Worm (Caenorhabditis elegans) whole organism, late embryonic: ENCODE measurements around the gene gldi-11.

Source experiments
- C08G9.2 ChIP-seq: sonication (generic microtip); optimal IDR thresholded peaks from 2 replicates; lab custom pipeline; 2016; ENCODE audit warnings: mild to moderate bottlenecking, missing genetic modification characterization, moderate library complexity, missing compliant biosample characterization
- Y22D7AL.16 ChIP-seq: sonication (generic microtip); optimal IDR thresholded peaks from 2 replicates; lab custom pipeline; 2016; ENCODE audit warnings: missing genetic modification characterization, missing compliant biosample characterization
- ceh-14 ChIP-seq: sonication (generic microtip); optimal IDR thresholded peaks from 2 replicates; lab custom pipeline; 2016; ENCODE audit warnings: missing genotype, missing genetic modification characterization, missing compliant biosample characterization
- ceh-18 ChIP-seq: sonication (generic microtip); optimal IDR thresholded peaks from 2 replicates; lab custom pipeline; 2016; ENCODE audit warnings: missing genetic modification characterization, missing compliant biosample characterization
- ceh-19 ChIP-seq: fragments of 200-800 bp; sonication (Bioruptor generic); optimal IDR thresholded peaks from 2 replicates; lab custom pipeline; 2018; ENCODE audit warnings: mild to moderate bottlenecking, missing genetic modification characterization, missing compliant biosample characterization
- ceh-2 ChIP-seq: sonication (generic microtip); optimal IDR thresholded peaks from 2 replicates; lab custom pipeline; 2016; ENCODE audit warnings: missing genotype, missing genetic modification characterization, missing compliant biosample characterization
- ceh-22 ChIP-seq: sonication (generic microtip); optimal IDR thresholded peaks from 2 replicates; lab custom pipeline; 2017; ENCODE audit warnings: missing biosample characterization, missing genetic modification characterization
- ceh-24 ChIP-seq: sonication (generic microtip); optimal IDR thresholded peaks from 2 replicates; lab custom pipeline; 2016; ENCODE audit warnings: mild to moderate bottlenecking, missing genetic modification characterization, missing compliant biosample characterization
- ceh-30 ChIP-seq: fragments of 150-350 bp; optimal IDR thresholded peaks from 2 replicates; lab custom pipeline; 2014; ENCODE audit warnings: missing biosample characterization, missing genetic modification characterization
- ceh-31 ChIP-seq: sonication (generic microtip); optimal IDR thresholded peaks from 2 replicates; lab custom pipeline; 2016; ENCODE audit warnings: missing genetic modification characterization, missing compliant biosample characterization
- ceh-34 ChIP-seq: sonication (generic microtip); optimal IDR thresholded peaks from 2 replicates; lab custom pipeline; 2016; ENCODE audit warnings: mild to moderate bottlenecking, missing genetic modification characterization, missing compliant biosample characterization
- ceh-45 ChIP-seq: fragments of 200-800 bp; sonication (Bioruptor generic); IDR thresholded peaks from 2 replicates; pipeline ENCODE4 v1.3.6; 2022; ENCODE audit warnings: missing genetic modification reagents, missing genetic modification characterization, missing compliant biosample characterization
- ceh-48 ChIP-seq: sonication (generic microtip); optimal IDR thresholded peaks from 2 replicates; lab custom pipeline; 2016; ENCODE audit warnings: missing genetic modification characterization, inconsistent platforms, missing compliant biosample characterization
- elt-2 ChIP-seq: sonication (generic microtip); optimal IDR thresholded peaks from 2 replicates; lab custom pipeline; 2016; ENCODE audit warnings: missing genetic modification reagents, missing genetic modification characterization, missing compliant biosample characterization
- elt-4 ChIP-seq: sonication (generic microtip); optimal IDR thresholded peaks from 2 replicates; lab custom pipeline; 2016; ENCODE audit warnings: missing genetic modification characterization, missing compliant biosample characterization
- eyg-1 ChIP-seq: sonication (generic microtip); optimal IDR thresholded peaks from 2 replicates; lab custom pipeline; 2016; ENCODE audit warnings: missing genotype, missing genetic modification characterization, missing compliant biosample characterization
- fax-1 ChIP-seq: sonication (generic microtip); optimal IDR thresholded peaks from 2 replicates; lab custom pipeline; 2016; ENCODE audit warnings: missing genotype, missing genetic modification characterization, missing compliant biosample characterization
- fkh-10 ChIP-seq: fragments of 150-350 bp; optimal IDR thresholded peaks from 2 replicates; lab custom pipeline; 2014; ENCODE audit warnings: missing biosample characterization, missing genetic modification reagents, missing genetic modification characterization
- gmeb-2 ChIP-seq: sonication (generic microtip); optimal IDR thresholded peaks from 2 replicates; lab custom pipeline; 2016; ENCODE audit warnings: missing genetic modification characterization, inconsistent platforms, missing compliant biosample characterization
- hlh-13 ChIP-seq: fragments of 200-800 bp; sonication (Bioruptor generic); optimal IDR thresholded peaks from 2 replicates; lab custom pipeline; 2018; ENCODE audit warnings: mild to moderate bottlenecking, missing genetic modification characterization, missing compliant biosample characterization
- hlh-15 ChIP-seq: sonication (generic microtip); optimal IDR thresholded peaks from 2 replicates; lab custom pipeline; 2016; ENCODE audit warnings: missing genetic modification characterization, missing compliant biosample characterization
- hlh-30 ChIP-seq: sonication (generic microtip); optimal IDR thresholded peaks from 2 replicates; lab custom pipeline; 2017; ENCODE audit warnings: antibody characterized with exemption, missing genetic modification characterization, missing compliant biosample characterization; ENCODE audit not compliant: insufficient read depth
- hlh-6 ChIP-seq: sonication (generic microtip); optimal IDR thresholded peaks from 2 replicates; lab custom pipeline; 2016; ENCODE audit warnings: missing genotype, missing genetic modification characterization, missing compliant biosample characterization
- hlh-8 ChIP-seq: sonication (generic microtip); optimal IDR thresholded peaks from 2 replicates; lab custom pipeline; 2016; ENCODE audit warnings: missing genotype, missing genetic modification characterization, missing compliant biosample characterization
- lim-6 ChIP-seq: sonication (generic microtip); optimal IDR thresholded peaks from 2 replicates; lab custom pipeline; 2016; ENCODE audit warnings: missing genetic modification characterization, missing compliant biosample characterization
- madf-2 ChIP-seq: sonication (generic microtip); optimal IDR thresholded peaks from 2 replicates; lab custom pipeline; 2017; ENCODE audit warnings: missing genetic modification characterization, missing compliant biosample characterization
- nfya-1 ChIP-seq: sonication (generic microtip); optimal IDR thresholded peaks from 2 replicates; lab custom pipeline; 2017; ENCODE audit warnings: missing genetic modification characterization, mild to moderate bottlenecking, missing compliant biosample characterization, antibody characterized with exemption, moderate library complexity
- nhr-11 ChIP-seq: fragments of 150-350 bp; optimal IDR thresholded peaks from 2 replicates; lab custom pipeline; 2014; ENCODE audit warnings: missing biosample characterization, missing genetic modification characterization
- npax-4 ChIP-seq: sonication (generic microtip); optimal IDR thresholded peaks from 2 replicates; lab custom pipeline; 2016; ENCODE audit warnings: missing genetic modification characterization, missing compliant biosample characterization
- odd-2 ChIP-seq: sonication (generic microtip); optimal IDR thresholded peaks from 2 replicates; lab custom pipeline; 2017; ENCODE audit warnings: antibody characterized with exemption, mild to moderate bottlenecking, missing genetic modification characterization, missing compliant biosample characterization
- pag-3 ChIP-seq: sonication (generic microtip); optimal IDR thresholded peaks from 2 replicates; lab custom pipeline; 2016; ENCODE audit warnings: missing compliant biosample characterization, missing genetic modification characterization, borderline replicate concordance
- pat-9 ChIP-seq: fragments of 200-800 bp; sonication (Bioruptor generic); optimal IDR thresholded peaks from 2 replicates; lab custom pipeline; 2018; ENCODE audit warnings: mild to moderate bottlenecking, missing genetic modification characterization, moderate library complexity, missing compliant biosample characterization
- pha-4 ChIP-seq: fragments of 150-350 bp; optimal IDR thresholded peaks from 2 replicates; lab custom pipeline; 2018; ENCODE audit warnings: missing biosample characterization, missing genetic modification reagents, missing genetic modification characterization
- pqm-1 ChIP-seq: sonication (generic microtip); optimal IDR thresholded peaks from 2 replicates; lab custom pipeline; 2016; ENCODE audit warnings: missing genetic modification characterization, missing compliant biosample characterization
- rnt-1 ChIP-seq: sonication (generic microtip); optimal IDR thresholded peaks from 2 replicates; lab custom pipeline; 2016; ENCODE audit warnings: missing genetic modification characterization, missing compliant biosample characterization
- tbx-7 ChIP-seq: sonication (generic microtip); optimal IDR thresholded peaks from 2 replicates; lab custom pipeline; 2016; ENCODE audit warnings: missing genotype, missing genetic modification characterization, missing compliant biosample characterization
- ttx-3 ChIP-seq: sonication (generic microtip); optimal IDR thresholded peaks from 2 replicates; lab custom pipeline; 2016; ENCODE audit warnings: missing genetic modification reagents, missing genetic modification characterization, missing compliant biosample characterization
- unc-42 ChIP-seq: sonication (generic microtip); optimal IDR thresholded peaks from 2 replicates; lab custom pipeline; 2016; ENCODE audit warnings: missing genotype, missing genetic modification characterization, missing compliant biosample characterization
- unc-55 ChIP-seq: sonication (generic microtip); optimal IDR thresholded peaks from 2 replicates; lab custom pipeline; 2017; ENCODE audit warnings: missing biosample characterization, missing genetic modification reagents, missing genetic modification characterization
- unc-86 ChIP-seq: sonication (generic microtip); optimal IDR thresholded peaks from 2 replicates; lab custom pipeline; 2016; ENCODE audit warnings: missing genetic modification characterization, missing compliant biosample characterization
- zip-5 ChIP-seq: sonication (generic microtip); optimal IDR thresholded peaks from 2 replicates; lab custom pipeline; 2016; ENCODE audit warnings: missing genetic modification characterization, missing compliant biosample characterization
- ztf-16 ChIP-seq: sonication (generic microtip); optimal IDR thresholded peaks from 2 replicates; lab custom pipeline; 2017; ENCODE audit warnings: missing genetic modification characterization, missing compliant biosample characterization

Gene gldi-11

ce11 chrII:4915572-4915971 lies 30.0 kb downstream of the gldi-11 start:
- TF ChIP-seq npax-4 (tag; lab: Kevin White, UChicago) (no peak), nfya-1 (tag; lab: Kevin White, UChicago) (no peak), ceh-18 (no peak), Y22D7AL.16 (tag; lab: Kevin White, UChicago) (no peak), zip-5 (tag; lab: Kevin White, UChicago) (no peak), ceh-2 (tag; lab: Kevin White, UChicago) (no peak), ceh-34 (tag; lab: Kevin White, UChicago) (no peak), unc-86 (tag; lab: Kevin White, UChicago) (no peak), ceh-14 (tag; lab: Kevin White, UChicago) (no peak), nhr-11 (no peak), ceh-19 (GFP tag; lab: Kevin White, UChicago) (no peak), hlh-15 (tag; lab: Kevin White, UChicago) (no peak), ceh-31 (tag; lab: Kevin White, UChicago) (no peak), C08G9.2 (tag; lab: Kevin White, UChicago) (no peak), eyg-1 (tag; lab: Kevin White, UChicago) (no peak), tbx-7 (tag; lab: Kevin White, UChicago) (no peak), rnt-1 (no peak)

ce11 chrII:4914214-4914613 lies 31.4 kb downstream of the gldi-11 start, which contains the start of gene R05F9.11:
Gene R05F9.11, minus strand, starts transcription at chrII:4914218.
- TF ChIP-seq ceh-48, result no peak
- no peak for TF ChIP-seq hlh-6 (tag; lab: Kevin White, UChicago)
- TF ChIP-seq ceh-30, result no peak
- no peak for TF ChIP-seq madf-2
- TF ChIP-seq pha-4 (tag; lab: Kevin White, UChicago), result no peak
- TF ChIP-seq ceh-2 (tag; lab: Kevin White, UChicago), result no peak
- TF ChIP-seq pag-3 (tag; lab: Kevin White, UChicago), result no peak
- no peak for TF ChIP-seq fax-1 (tag; lab: Kevin White, UChicago)
- TF ChIP-seq eyg-1 (tag; lab: Kevin White, UChicago), result no peak
- TF ChIP-seq pat-9 (tag; lab: Kevin White, UChicago), result no peak
- TF ChIP-seq lim-6, result no peak

- no peak for TF ChIP-seq fkh-10
- no peak for TF ChIP-seq nhr-11
- no peak for TF ChIP-seq ceh-24
- TF ChIP-seq nfya-1 (tag; lab: Kevin White, UChicago), result no peak
- no peak for TF ChIP-seq hlh-8
- TF ChIP-seq odd-2 (tag; lab: Kevin White, UChicago), result no peak
- peak; percentile 48 for TF ChIP-seq unc-55 (GFP tag; lab: Kevin White, UChicago)
- TF ChIP-seq unc-42, result peak; percentile 38
- no peak for TF ChIP-seq ztf-16
- TF ChIP-seq ttx-3, result no peak
- TF ChIP-seq C08G9.2 (tag; lab: Kevin White, UChicago), result no peak
- no peak for TF ChIP-seq elt-4 (tag; lab: Kevin White, UChicago)
- TF ChIP-seq hlh-13 (GFP tag; lab: Kevin White, UChicago), result no peak
- TF ChIP-seq ceh-34 (tag; lab: Kevin White, UChicago), result no peak
- TF ChIP-seq hlh-30 (tag; lab: Kevin White, UChicago), result no peak
- no peak for TF ChIP-seq ceh-45
- TF ChIP-seq tbx-7 (tag; lab: Kevin White, UChicago), result no peak
- peak; percentile 22 for TF ChIP-seq elt-2 (tag; lab: Kevin White, UChicago)
- TF ChIP-seq ceh-22 (tag; lab: Kevin White, UChicago), result peak; percentile 19
- TF ChIP-seq gmeb-2, result no peak
- TF ChIP-seq pag-3 (tag; lab: Kevin White, UChicago), result no peak
- no peak for TF ChIP-seq hlh-6 (tag; lab: Kevin White, UChicago)
- no peak for TF ChIP-seq pqm-1
- TF ChIP-seq, all 69 proteins: peak for 4
These were observed 37.4 kb downstream of the gldi-11 start for ce11 chrII:4908160-4908559.
